Worm (Caenorhabditis elegans) whole organism, mixed stage, embryonic: Measurements from ENCODE around the gene brc-2.

Experiments used
- ces-1 ChIP-seq: fragments of 150-350 bp; optimal IDR thresholded peaks from 2 replicates; lab custom pipeline; 2014; ENCODE audit warnings: missing biosample characterization, missing genetic modification reagents, missing genetic modification characterization
- drap-1 ChIP-seq: fragments of 200-800 bp; sonication (Bioruptor generic); optimal IDR thresholded peaks from 3 replicates; lab custom pipeline; 2018; ENCODE audit warnings: mild to moderate bottlenecking, missing genetic modification characterization, missing compliant biosample characterization
- flh-1 ChIP-seq: fragments of 200-800 bp; sonication (Bioruptor generic); optimal IDR thresholded peaks from 2 replicates; lab custom pipeline; 2018; ENCODE audit warnings: mild to moderate bottlenecking, missing genetic modification characterization, moderate library complexity, missing compliant biosample characterization
- lsy-2 ChIP-seq: fragments of 150-350 bp; optimal IDR thresholded peaks from 2 replicates; lab custom pipeline; 2014; ENCODE audit warnings: missing biosample characterization, missing genetic modification characterization
- pha-4 ChIP-seq: fragments of 150-350 bp; optimal IDR thresholded peaks from 2 replicates; lab custom pipeline; 2018; ENCODE audit warnings: missing biosample characterization, missing genetic modification reagents, missing genetic modification characterization
- snpc-4 ChIP-seq: fragments of 150-350 bp; optimal IDR thresholded peaks from 2 replicates; lab custom pipeline; 2014; ENCODE audit warnings: missing biosample characterization, missing genetic modification characterization
- unc-39 ChIP-seq: fragments of 150-350 bp; optimal IDR thresholded peaks from 2 replicates; lab custom pipeline; 2014; ENCODE audit warnings: missing biosample characterization, missing genetic modification characterization
- unc-62 ChIP-seq: fragments of 150-350 bp; optimal IDR thresholded peaks from 2 replicates; lab custom pipeline; 2014; ENCODE audit warnings: missing biosample characterization, missing genetic modification reagents, missing genetic modification characterization
- ztf-11 ChIP-seq: fragments of 150-350 bp; optimal IDR thresholded peaks from 2 replicates; lab custom pipeline; 2014; ENCODE audit warnings: missing biosample characterization, missing genetic modification characterization

DNA sequence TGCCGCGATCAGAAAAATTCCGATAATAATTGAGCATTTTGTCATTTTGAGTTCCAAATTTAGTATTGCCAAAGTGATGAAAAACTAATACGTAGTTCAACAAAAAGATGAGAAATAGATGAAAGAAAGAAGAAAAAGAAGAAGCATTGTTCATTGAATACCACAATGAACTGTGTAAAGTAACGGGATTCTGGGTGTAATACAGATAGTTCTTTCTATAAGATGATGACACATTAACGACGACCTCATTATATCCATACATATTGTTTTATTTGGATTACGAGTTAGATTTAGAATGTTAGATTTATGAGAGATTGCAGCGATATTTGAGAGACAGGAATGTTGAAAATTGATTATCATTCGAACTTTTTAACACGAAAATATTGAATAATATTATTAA, 11.3 kb downstream of the brc-2 start, which contains the start of gene K04C2.5:
- no peak for TF ChIP-seq unc-62 (GFP tag; lab: Kevin White, UChicago)
- TF ChIP-seq snpc-4 (tag; lab: Kevin White, UChicago) = no peak
- TF ChIP-seq drap-1 (GFP tag; lab: Kevin White, UChicago) = no peak
- TF ChIP-seq unc-39 (tag; lab: Kevin White, UChicago) = no peak
- no peak for TF ChIP-seq ces-1 (GFP tag; lab: Kevin White, UChicago)
- no peak for TF ChIP-seq ztf-11 (tag; lab: Kevin White, UChicago)
- no peak for TF ChIP-seq lsy-2 (tag; lab: Kevin White, UChicago)
- no peak for TF ChIP-seq pha-4 (tag; lab: Kevin White, UChicago)
- no peak for TF ChIP-seq flh-1
